Worm (Caenorhabditis elegans): ENCODE measurements around the gene clec-148.

DNA sequence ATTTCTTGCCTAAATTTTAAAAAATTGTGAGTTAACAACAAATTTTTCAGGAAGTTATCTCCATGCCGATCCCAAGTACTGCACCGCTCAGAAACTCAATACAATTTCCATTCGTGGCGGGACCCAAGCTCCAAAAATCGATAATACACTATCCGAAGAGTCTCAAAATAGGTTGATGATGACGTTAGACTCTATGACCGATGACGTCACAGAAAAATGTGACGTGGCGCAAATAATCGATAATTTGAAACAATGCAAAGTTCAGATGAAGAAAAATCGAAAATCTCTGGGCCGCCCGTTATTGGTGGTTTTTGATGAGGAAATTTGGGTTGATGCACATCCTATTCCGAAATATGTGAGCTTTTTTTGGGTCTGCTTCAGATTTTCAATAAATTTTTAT lies 8.7 kb upstream of the clec-148 start:
- TF ChIP-seq ceh-48 (tag; optimal IDR thresholded peaks at IDR 0.05) (no peak), C38D4.7 (GFP tag; optimal IDR thresholded peaks at IDR 0.05) (no peak)

Measured in whole organism, late embryonic.